Worm (Caenorhabditis elegans) whole organism, L4 larva: ENCODE results near the gene lsm-1.

Experiments used
- F26F4.8 ChIP-seq: fragments of 200-800 bp; sonication (Bioruptor generic); conservative IDR thresholded peaks from 2 replicates; pipeline ENCODE4 v1.3.6; 2022; ENCODE audit warnings: missing genetic modification characterization, missing compliant biosample characterization
- F37D6.2 ChIP-seq: sonication (generic microtip); optimal IDR thresholded peaks from 2 replicates; lab custom pipeline; 2016; ENCODE audit warnings: mild to moderate bottlenecking, missing genetic modification characterization, missing compliant biosample characterization
- F44E2.7 ChIP-seq: fragments of 200-800 bp; sonication (Bioruptor generic); IDR thresholded peaks from 2 replicates; pipeline ENCODE4 v2.1.2; 2022; ENCODE audit warnings: missing genetic modification characterization, missing compliant biosample characterization
- F49E8.2 ChIP-seq: sonication (generic microtip); optimal IDR thresholded peaks from 2 replicates; lab custom pipeline; 2016; ENCODE audit warnings: missing compliant biosample characterization, mild to moderate bottlenecking, missing genetic modification characterization, borderline replicate concordance
- R02D3.7 ChIP-seq: fragments of 150-350 bp; sonication (generic microtip); optimal IDR thresholded peaks from 3 replicates; lab custom pipeline; 2014; ENCODE audit warnings: missing biosample characterization, missing genetic modification characterization
- Y48G9A.11 ChIP-seq: fragments of 200-800 bp; sonication (Bioruptor generic); IDR thresholded peaks from 2 replicates; pipeline ENCODE4 v1.3.6; 2022; ENCODE audit warnings: missing genetic modification reagents, missing genetic modification characterization, missing compliant biosample characterization
- Y75B8A.6 ChIP-seq: fragments of 200-800 bp; sonication (Bioruptor generic); IDR thresholded peaks from 2 replicates; pipeline ENCODE4 v1.3.6; 2022; ENCODE audit warnings: missing genetic modification reagents, missing genetic modification characterization, missing compliant biosample characterization
- ZK546.5 ChIP-seq, 2 experiments: sonication (generic microtip); optimal IDR thresholded peaks; 2 replicates each; lab custom pipeline; 2017; ENCODE audit warnings: missing biosample characterization in 2 of 2, missing genetic modification characterization in 2 of 2
- aha-1 ChIP-seq: fragments of 150-350 bp; peaks from one replicate; lab custom pipeline; 2014; ENCODE audit warnings: missing biosample characterization, missing genetic modification characterization
- ama-1 ChIP-seq: fragments of 150-350 bp; optimal IDR thresholded peaks from 2 replicates; lab custom pipeline; 2014; ENCODE audit warnings: inconsistent platforms, mixed read lengths
- ceh-32 ChIP-seq: sonication (generic microtip); optimal IDR thresholded peaks from 2 replicates; lab custom pipeline; 2016; ENCODE audit warnings: mild to moderate bottlenecking, missing genetic modification characterization, missing compliant biosample characterization; ENCODE audit not compliant: poor library complexity
- ceh-44 ChIP-seq: fragments of 200-800 bp; sonication (Bioruptor generic); IDR thresholded peaks from 2 replicates; pipeline ENCODE4 v1.3.6; 2022; ENCODE audit warnings: missing genetic modification reagents, missing genetic modification characterization, missing compliant biosample characterization
- ceh-82 ChIP-seq: sonication (generic microtip); optimal IDR thresholded peaks from 2 replicates; lab custom pipeline; 2017; ENCODE audit warnings: missing biosample characterization, missing genetic modification characterization
- ces-1 ChIP-seq: fragments of 150-350 bp; sonication (generic microtip); optimal IDR thresholded peaks from 4 replicates; lab custom pipeline; 2014; ENCODE audit warnings: missing biosample characterization, missing genetic modification reagents, missing genetic modification characterization
- daf-12 ChIP-seq: fragments of 150-350 bp; optimal IDR thresholded peaks from 2 replicates; lab custom pipeline; 2014; ENCODE audit warnings: missing biosample characterization, missing genetic modification reagents, missing genetic modification characterization
- daf-16 ChIP-seq, 3 experiments: sonication (generic microtip); optimal IDR thresholded peaks; 2 replicates each; lab custom pipeline; 2016 to 2017; ENCODE audit warnings: missing genetic modification characterization in 3 of 3, missing genetic modification reagents in 3 of 3, mild to moderate bottlenecking in 2 of 3, missing compliant biosample characterization in 2 of 3, missing biosample characterization in 1 of 3, moderate library complexity in 1 of 3
- dmd-6 ChIP-seq: fragments of 200-800 bp; sonication (Bioruptor generic); IDR thresholded peaks from 2 replicates; pipeline ENCODE4 v1.3.6; 2022; ENCODE audit warnings: missing genetic modification reagents, missing genetic modification characterization, missing compliant biosample characterization
- dmd-9 ChIP-seq: fragments of 200-800 bp; sonication (Bioruptor generic); IDR thresholded peaks from 2 replicates; pipeline ENCODE4 v1.3.6; 2022; ENCODE audit warnings: missing genetic modification reagents, missing genetic modification characterization, missing compliant biosample characterization
- dpl-1 ChIP-seq: fragments of 150-350 bp; optimal IDR thresholded peaks from 2 replicates; lab custom pipeline; 2014; ENCODE audit warnings: missing biosample characterization, missing genetic modification reagents, missing genetic modification characterization
- duxl-1 ChIP-seq: sonication (generic microtip); optimal IDR thresholded peaks from 2 replicates; lab custom pipeline; 2016; ENCODE audit warnings: mild to moderate bottlenecking, missing genetic modification characterization, moderate library complexity, missing compliant biosample characterization; ENCODE audit not compliant: poor library complexity
- dve-1 ChIP-seq: sonication (generic microtip); optimal IDR thresholded peaks from 2 replicates; lab custom pipeline; 2017; ENCODE audit warnings: antibody characterized with exemption, mild to moderate bottlenecking, missing genetic modification characterization, missing compliant biosample characterization; ENCODE audit not compliant: insufficient read depth
- fkh-10 ChIP-seq: fragments of 150-350 bp; optimal IDR thresholded peaks from 2 replicates; lab custom pipeline; 2014; ENCODE audit warnings: missing biosample characterization, missing genetic modification reagents, missing genetic modification characterization
- hif-1 ChIP-seq, 2 experiments: sonication (generic microtip); optimal IDR thresholded peaks; 2 replicates each; lab custom pipeline; 2016 to 2017; ENCODE audit warnings: missing compliant biosample characterization in 2 of 2, missing genetic modification characterization in 2 of 2, missing genetic modification reagents in 2 of 2, missing genotype in 2 of 2, mild to moderate bottlenecking in 1 of 2
- hlh-11 ChIP-seq: fragments of 200-800 bp; sonication (Bioruptor generic); optimal IDR thresholded peaks from 2 replicates; lab custom pipeline; 2018; ENCODE audit warnings: mild to moderate bottlenecking, missing genetic modification characterization, missing compliant biosample characterization
- hlh-30 ChIP-seq: sonication (generic microtip); optimal IDR thresholded peaks from 2 replicates; lab custom pipeline; 2017; ENCODE audit warnings: antibody characterized with exemption, mild to moderate bottlenecking, missing genetic modification characterization, missing compliant biosample characterization; ENCODE audit not compliant: insufficient read depth
- hmg-1.1 ChIP-seq: fragments of 200-800 bp; sonication (Bioruptor generic); IDR thresholded peaks from 2 replicates; pipeline ENCODE4 v1.3.6; 2022; ENCODE audit warnings: missing genetic modification reagents, missing genetic modification characterization, missing compliant biosample characterization
- lin-13 ChIP-seq: fragments of 150-350 bp; optimal IDR thresholded peaks from 2 replicates; lab custom pipeline; 2014; ENCODE audit warnings: missing biosample characterization, missing genetic modification reagents, missing genetic modification characterization
- lin-29 ChIP-seq: fragments of 200-800 bp; sonication (Bioruptor generic); IDR thresholded peaks from 2 replicates; pipeline ENCODE4 v1.3.6; 2022; ENCODE audit warnings: missing genetic modification reagents, missing genetic modification characterization, missing compliant biosample characterization
- lir-3 ChIP-seq: sonication (generic microtip); optimal IDR thresholded peaks from 2 replicates; lab custom pipeline; 2016; ENCODE audit warnings: mild to moderate bottlenecking, missing genetic modification characterization, missing compliant biosample characterization
- lsy-2 ChIP-seq, 2 experiments: fragments of 150-350 bp in 1 of 2; sonication (generic microtip) in 1 of 2; optimal IDR thresholded peaks; 2 replicates each; lab custom pipeline; 2014 to 2017; ENCODE audit warnings: missing biosample characterization in 2 of 2, missing genetic modification characterization in 2 of 2
- madf-5 ChIP-seq, 2 experiments: fragments of 200-800 bp; sonication (Bioruptor generic); IDR thresholded peaks; 2 replicates each; pipeline ENCODE4 v1.3.6; 2022; ENCODE audit warnings: missing compliant biosample characterization in 2 of 2, missing genetic modification characterization in 2 of 2
- mdl-1 ChIP-seq, 2 experiments: fragments of 150-350 bp in 1 of 2; sonication (generic microtip) in 1 of 2; optimal IDR thresholded peaks; 2 replicates each; lab custom pipeline; 2014 to 2017; ENCODE audit warnings: missing biosample characterization in 2 of 2, missing genetic modification characterization in 2 of 2
- mep-1 ChIP-seq: fragments of 150-350 bp; sonication (generic microtip); optimal IDR thresholded peaks from 3 replicates; lab custom pipeline; 2014; ENCODE audit warnings: missing biosample characterization, missing genetic modification characterization
- mes-2 ChIP-seq: sonication (generic microtip); optimal IDR thresholded peaks from 2 replicates; lab custom pipeline; 2016; ENCODE audit warnings: missing genotype, mild to moderate bottlenecking, missing genetic modification characterization, missing compliant biosample characterization; ENCODE audit not compliant: poor library complexity, severe bottlenecking
- nhr-111 ChIP-seq: fragments of 200-800 bp; sonication (Bioruptor generic); optimal IDR thresholded peaks from 2 replicates; lab custom pipeline; 2018; ENCODE audit warnings: mild to moderate bottlenecking, missing genetic modification characterization, missing compliant biosample characterization
- nhr-28 ChIP-seq: fragments of 150-350 bp; optimal IDR thresholded peaks from 2 replicates; lab custom pipeline; 2014; ENCODE audit warnings: missing biosample characterization, missing genetic modification characterization
- nhr-41 ChIP-seq: fragments of 200-800 bp; sonication (Bioruptor generic); IDR thresholded peaks from 2 replicates; pipeline ENCODE4 v1.3.6; 2022; ENCODE audit warnings: missing genetic modification reagents, missing genetic modification characterization, missing compliant biosample characterization
- nhr-42 ChIP-seq: fragments of 200-800 bp; sonication (Bioruptor generic); IDR thresholded peaks from 2 replicates; pipeline ENCODE4 v1.3.6; 2022; ENCODE audit warnings: missing genetic modification characterization, missing compliant biosample characterization
- pha-4 ChIP-seq, 2 experiments: fragments of 150-350 bp in 1 of 2; fragments of 200-800 bp in 1 of 2; sonication (Bioruptor generic) in 1 of 2; IDR thresholded peaks in 1 of 2; optimal IDR thresholded peaks in 1 of 2; 2 replicates each; pipeline versions ENCODE4 v1.3.6 to Lab custom; 2014 to 2022; ENCODE audit warnings: missing genetic modification characterization in 2 of 2, missing genetic modification reagents in 2 of 2, missing biosample characterization in 1 of 2, missing compliant biosample characterization in 1 of 2
- pqm-1 ChIP-seq: sonication (generic microtip); optimal IDR thresholded peaks from 2 replicates; lab custom pipeline; 2017; ENCODE audit warnings: missing biosample characterization, missing genetic modification characterization
- rbr-2 ChIP-seq: sonication (generic microtip); optimal IDR thresholded peaks from 2 replicates; lab custom pipeline; 2016; ENCODE audit warnings: missing genotype, missing genetic modification characterization, missing compliant biosample characterization
- sdz-12 ChIP-seq: fragments of 200-800 bp; sonication (Bioruptor generic); optimal IDR thresholded peaks from 2 replicates; lab custom pipeline; 2018; ENCODE audit warnings: mild to moderate bottlenecking, missing genetic modification characterization, missing compliant biosample characterization
- snpc-1.2 ChIP-seq: fragments of 200-800 bp; sonication (Bioruptor generic); IDR thresholded peaks from 2 replicates; pipeline ENCODE4 v1.3.6; 2022; ENCODE audit warnings: missing genetic modification reagents, missing genetic modification characterization, missing compliant biosample characterization
- snpc-4 ChIP-seq: fragments of 150-350 bp; optimal IDR thresholded peaks from 2 replicates; lab custom pipeline; 2014; ENCODE audit warnings: missing biosample characterization, missing genetic modification characterization
- spr-1 ChIP-seq: sonication (generic microtip); optimal IDR thresholded peaks from 2 replicates; lab custom pipeline; 2016; ENCODE audit warnings: mild to moderate bottlenecking, missing genetic modification characterization, missing compliant biosample characterization
- tag-97 ChIP-seq: fragments of 200-800 bp; sonication (Bioruptor generic); IDR thresholded peaks from 2 replicates; pipeline ENCODE4 v1.3.6; 2022; ENCODE audit warnings: missing genetic modification characterization, missing compliant biosample characterization
- zfp-3 ChIP-seq: fragments of 200-800 bp; sonication (Bioruptor generic); conservative IDR thresholded peaks from 2 replicates; pipeline ENCODE4 v1.3.6; 2022; ENCODE audit warnings: missing genetic modification reagents, missing genetic modification characterization, missing compliant biosample characterization
- ztf-11 ChIP-seq: fragments of 150-350 bp; optimal IDR thresholded peaks from 2 replicates; lab custom pipeline; 2014; ENCODE audit warnings: missing biosample characterization, missing genetic modification characterization

Gene lsm-1

ce11 chrII:11097154-11097887 lies 29.4 kb upstream of the lsm-1 start, which contains the start of the genes rpl-36.A and nuo-1:
TSS of gene rpl-36.A (minus strand) at chrII:11097204.
TSS of gene nuo-1 (plus strand) at chrII:11097837.
- TF ChIP-seq pqm-1 (tag; lab: Kevin White, UChicago) (no peak), ztf-11 (no peak), F26F4.8 (GFP tag; lab: Robert Waterston, UW) (no peak), ceh-82 (tag; lab: Kevin White, UChicago) (no peak), spr-1 (tag; lab: Kevin White, UChicago) (peak; percentile 20), lin-29 (no peak), ceh-32 (tag; lab: Kevin White, UChicago) (no peak), mes-2 (peak; percentile 86), dve-1 (peak; percentile 71), dpl-1 (peak; percentile 83), lsy-2 (tag; optimal IDR thresholded peaks at IDR 0.05; lab: Kevin White, UChicago) (peak; percentile 91 to 99), Y48G9A.11 (peak; percentile 83), F37D6.2 (tag; lab: Kevin White, UChicago) (peak; percentile 27), sdz-12 (GFP tag; lab: Kevin White, UChicago) (no peak), R02D3.7 (tag; lab: Kevin White, UChicago) (no peak), madf-5 (GFP tag; IDR thresholded peaks at IDR 0.05; lab: Robert Waterston, UW) (no peak), lin-13 (GFP tag; lab: Kevin White, UChicago) (peak; percentile 54), daf-12 (tag; lab: Kevin White, UChicago) (no peak), mep-1 (tag; lab: Kevin White, UChicago) (peak; percentile 85), dmd-9 (GFP tag; lab: Robert Waterston, UW) (no peak), mdl-1 (tag; optimal IDR thresholded peaks at IDR 0.05; lab: Kevin White, UChicago) (peak in 1 of 2 experiments; percentile 27), zfp-3 (GFP tag; lab: Robert Waterston, UW) (no peak), snpc-1.2 (no peak), pha-4 (GFP tag; IDR thresholded peaks at IDR 0.05; lab: Robert Waterston, UW) (no peak), pha-4 (tag; optimal IDR thresholded peaks at IDR 0.05; lab: Kevin White, UChicago) (peak; percentile 12), hmg-1.1 (GFP tag; lab: Robert Waterston, UW) (peak; percentile 72), F44E2.7 (GFP tag; lab: Robert Waterston, UW) (no peak), ceh-44 (GFP tag; lab: Robert Waterston, UW) (no peak), hif-1 (tag; optimal IDR thresholded peaks at IDR 0.05; lab: Kevin White, UChicago) (peak in 1 of 2 experiments; percentile 74), aha-1 (tag; lab: Kevin White, UChicago) (peak; percentile 58), F49E8.2 (tag; lab: Kevin White, UChicago) (no peak), ZK546.5 (tag; optimal IDR thresholded peaks at IDR 0.05; lab: Kevin White, UChicago) (peak in 1 of 2 experiments; percentile 6), hlh-30 (tag; lab: Kevin White, UChicago) (peak; percentile 76), dmd-6 (GFP tag; lab: Robert Waterston, UW) (peak; percentile 49), tag-97 (GFP tag; lab: Robert Waterston, UW) (no peak), ama-1 (lab: Kevin White, UChicago) (peak; percentile 56), nhr-28 (tag; lab: Kevin White, UChicago) (peak; percentile 48), duxl-1 (tag; lab: Kevin White, UChicago) (peak; percentile 33), lir-3 (tag; lab: Kevin White, UChicago) (no peak), hlh-11 (peak; percentile 80), Y75B8A.6 (GFP tag; lab: Robert Waterston, UW) (no peak), nhr-41 (GFP tag; lab: Robert Waterston, UW) (no peak), snpc-4 (tag; lab: Kevin White, UChicago) (no peak), rbr-2 (tag; lab: Kevin White, UChicago) (peak; percentile 57), nhr-42 (GFP tag; lab: Robert Waterston, UW) (no peak), ces-1 (GFP tag; lab: Kevin White, UChicago) (no peak), fkh-10 (GFP tag; lab: Kevin White, UChicago) (peak; percentile 1), daf-16 (GFP tag; optimal IDR thresholded peaks at IDR 0.05; lab: Kevin White, UChicago) (no peak), daf-16 (tag; optimal IDR thresholded peaks at IDR 0.05; lab: Kevin White, UChicago) (peak; percentile 41), nhr-111 (GFP tag; lab: Kevin White, UChicago) (no peak)
